Worm (Caenorhabditis elegans): Measurements from ENCODE around the gene csc-1.

- TF ChIP-seq ama-1 (optimal IDR thresholded peaks at IDR 0.05) (no peak), dve-1 (tag; optimal IDR thresholded peaks at IDR 0.05; ENCODE audit: insufficient read depth) (no peak), nhr-10 (tag; optimal IDR thresholded peaks at IDR 0.05) (no peak), aly-2 (tag; optimal IDR thresholded peaks at IDR 0.05) (no peak)
Measured at ce11 chrII:13547545-13547944, 49.2 kb upstream of the csc-1 start, which contains the start of gene ddl-2.
